Fruit fly (Drosophila melanogaster): ENCODE data around the gene CG11977.

Gene CG11977

dm6 chr3R:8954515-8955358, 42.8 kb upstream of the CG11977 start (continued):
- TF ChIP-seq Ravus (GFP tag; IDR thresholded peaks at IDR 0.05) (no peak), pita (GFP tag; optimal IDR thresholded peaks at IDR 0.05) (no peak), lola (GFP tag; optimal IDR thresholded peaks at IDR 0.05) (peak in 1 of 3 experiments; percentile 80), CG17802 (tag; optimal IDR thresholded peaks at IDR 0.05) (no peak), CG12104 (GFP tag; optimal IDR thresholded peaks at IDR 0.05) (no peak), H15 (GFP tag; IDR thresholded peaks at IDR 0.05) (no peak), CG7928 (GFP tag; optimal IDR thresholded peaks at IDR 0.05) (no peak), stwl (tag; optimal IDR thresholded peaks at IDR 0.05) (no peak), Dip2 (GFP tag; IDR thresholded peaks at IDR 0.05) (no peak), prd (optimal IDR thresholded peaks at IDR 0.05) (no peak), prd (GFP tag; IDR thresholded peaks at IDR 0.05) (no peak; the same call in 2 of the 3 replicates), sd (tag; optimal IDR thresholded peaks at IDR 0.05) (peak; percentile 84), row (GFP tag; IDR thresholded peaks at IDR 0.05) (peak; percentile 37; the same call in 1 of the 3 replicates), al (GFP tag; IDR thresholded peaks at IDR 0.05) (no peak), grau (tag; optimal IDR thresholded peaks at IDR 0.05) (peak; percentile 70), CG4730 (GFP tag; IDR thresholded peaks at IDR 0.05) (no peak), Bteb2 (GFP tag; optimal IDR thresholded peaks at IDR 0.05) (no peak), CG2875 (GFP tag; optimal IDR thresholded peaks at IDR 0.05) (peak; percentile 4), CoRest (tag; optimal IDR thresholded peaks at IDR 0.05) (peak; percentile 66), NfI (GFP tag; optimal IDR thresholded peaks at IDR 0.05) (no peak), bab2 (GFP tag; optimal IDR thresholded peaks at IDR 0.05) (no peak), CG17568 (GFP tag; optimal IDR thresholded peaks at IDR 0.05) (no peak), HHEX (GFP tag; optimal IDR thresholded peaks at IDR 0.05) (no peak), CG4820 (GFP tag; optimal IDR thresholded peaks at IDR 0.05) (peak; percentile 31), CG10959 (GFP tag; IDR thresholded peaks at IDR 0.05) (no peak), ranshi (GFP tag; IDR thresholded peaks at IDR 0.05) (no peak), zen2 (GFP tag; IDR thresholded peaks at IDR 0.05; ENCODE audit: partially characterized antibody) (no peak), peb (GFP tag; IDR thresholded peaks at IDR 0.05) (no peak), Hr39 (optimal IDR thresholded peaks at IDR 0.05) (no peak), Nf-YC (tag; optimal IDR thresholded peaks at IDR 0.05) (peak; percentile 24), wdn (GFP tag; IDR thresholded peaks at IDR 0.05) (no peak), CG6175 (GFP tag; IDR thresholded peaks at IDR 0.05) (no peak), az2 (GFP tag; optimal IDR thresholded peaks at IDR 0.05) (peak; percentile 40), fu2 (GFP tag; optimal IDR thresholded peaks at IDR 0.05) (no peak), CG3995 (GFP tag; optimal IDR thresholded peaks at IDR 0.05) (no peak), CG3065 (GFP tag; optimal IDR thresholded peaks at IDR 0.05) (peak; percentile 22), lilli (GFP tag; optimal IDR thresholded peaks at IDR 0.05) (no peak), Xrp1 (GFP tag; IDR thresholded peaks at IDR 0.05) (peak; percentile 59), CG10979 (tag; optimal IDR thresholded peaks at IDR 0.05) (peak; percentile 85), CG7357 (GFP tag; IDR thresholded peaks at IDR 0.05) (no peak), CG7963 (GFP tag; IDR thresholded peaks at IDR 0.05; ENCODE audit: partially characterized antibody) (no peak), pzg (GFP tag; optimal IDR thresholded peaks at IDR 0.05) (no peak), Doc3 (GFP tag; IDR thresholded peaks at IDR 0.05; ENCODE audit: partially characterized antibody) (no peak), CG10147 (GFP tag; optimal IDR thresholded peaks at IDR 0.05) (no peak), CG9932 (GFP tag; IDR thresholded peaks at IDR 0.05) (no peak), CG11723 (GFP tag; optimal IDR thresholded peaks at IDR 0.05) (no peak), NC2α (GFP tag; optimal IDR thresholded peaks at IDR 0.05) (no peak), MTF-1 (GFP tag; optimal IDR thresholded peaks at IDR 0.05; ENCODE audit: borderline replicate concordance) (no peak), gsb-n (tag; optimal IDR thresholded peaks at IDR 0.05) (peak; percentile 84), CG16863 (GFP tag; optimal IDR thresholded peaks at IDR 0.05) (no peak)
